Worm (Caenorhabditis elegans): ENCODE data around the gene str-18.
"Not testable (repeated sequence)": the region's sequence is repeated elsewhere in the genome, so short reads cannot be mapped to it uniquely, and the experiment has no call there.

The str-18 gene

DNA sequence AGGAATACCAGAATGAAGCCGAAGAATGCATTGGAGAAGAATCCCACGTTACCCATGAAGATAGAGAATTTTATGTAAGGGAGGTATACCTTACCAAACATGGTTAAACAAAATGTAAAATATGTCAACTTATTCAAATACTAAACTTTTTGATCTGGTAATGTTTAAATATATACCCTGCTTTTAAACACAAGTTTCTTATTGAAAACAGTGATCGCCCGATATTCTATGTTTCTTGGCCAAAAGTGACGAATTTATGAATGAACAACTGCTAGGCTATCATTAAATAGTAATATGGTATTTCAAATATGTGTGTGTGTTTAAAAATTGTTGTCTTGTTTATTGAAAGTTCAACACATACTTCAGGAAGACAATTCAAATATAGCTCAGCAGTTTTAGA is 6.6 kb upstream of the str-18 start, which contains the start of gene T23D5.8:
T23D5.8 (minus strand) TSS at position 101 of the 400 bp plus-strand sequence.
- not testable (repeated sequence) for TF ChIP-seq nhr-12 (tag; optimal IDR thresholded peaks at IDR 0.05); elt-1 (tag; optimal IDR thresholded peaks at IDR 0.05; ENCODE audit: borderline replicate concordance, insufficient read depth); mab-5 (tag; optimal IDR thresholded peaks at IDR 0.05)

DNA sequence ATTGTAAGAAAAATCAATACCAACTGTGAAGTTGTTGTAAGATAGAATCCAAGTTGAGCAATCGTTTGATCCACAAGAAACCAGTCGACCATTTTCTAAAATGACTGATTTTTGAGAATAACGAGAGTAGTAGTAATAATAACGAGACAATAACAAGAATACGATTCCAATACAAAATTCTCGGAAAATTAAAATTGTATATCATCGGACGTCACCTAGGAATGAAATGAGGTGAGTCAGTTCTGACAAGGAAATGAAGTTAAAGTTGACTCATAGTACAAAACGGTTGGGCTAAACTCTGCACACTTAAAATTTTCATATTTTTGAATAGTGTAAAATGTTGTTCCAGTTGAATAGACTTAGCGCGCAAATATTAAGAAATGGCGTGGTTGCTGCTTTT is 2.6 kb upstream of the str-18 start, which contains the start of gene str-19:
str-19 (minus strand) TSS at position 101 of the 400 bp plus-strand sequence.
- TF ChIP-seq lin-13 (tag; optimal IDR thresholded peaks at IDR 0.05); flh-1 (GFP tag; optimal IDR thresholded peaks at IDR 0.05); pha-4 (tag; optimal IDR thresholded peaks at IDR 0.05): not testable (repeated sequence)

DNA sequence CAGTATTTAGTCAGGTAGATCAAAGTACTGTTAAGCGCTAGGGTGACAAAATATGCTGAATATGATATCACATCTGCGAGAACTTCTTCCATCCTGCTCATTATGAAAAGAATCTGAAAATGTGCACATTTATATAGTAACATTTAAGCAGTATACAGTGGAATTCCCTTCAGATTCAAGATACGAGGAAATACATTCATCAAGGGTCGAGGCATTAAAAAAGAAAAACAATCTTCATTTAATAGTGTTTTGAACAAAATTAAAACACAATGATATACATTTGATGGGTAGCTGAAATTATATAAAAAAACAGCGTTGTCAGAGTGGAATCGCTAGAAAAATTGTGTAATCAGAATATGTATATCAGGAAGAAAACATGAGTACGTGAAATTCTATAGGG is 6.0 kb downstream of the str-18 start, which contains the start of gene str-27:
str-27 (minus strand) TSS at position 101 of the 400 bp plus-strand sequence.
- TF ChIP-seq mls-2 (tag; optimal IDR thresholded peaks at IDR 0.05), result no peak
- TF ChIP-seq sptf-1 (tag; optimal IDR thresholded peaks at IDR 0.05), result no peak

DNA sequence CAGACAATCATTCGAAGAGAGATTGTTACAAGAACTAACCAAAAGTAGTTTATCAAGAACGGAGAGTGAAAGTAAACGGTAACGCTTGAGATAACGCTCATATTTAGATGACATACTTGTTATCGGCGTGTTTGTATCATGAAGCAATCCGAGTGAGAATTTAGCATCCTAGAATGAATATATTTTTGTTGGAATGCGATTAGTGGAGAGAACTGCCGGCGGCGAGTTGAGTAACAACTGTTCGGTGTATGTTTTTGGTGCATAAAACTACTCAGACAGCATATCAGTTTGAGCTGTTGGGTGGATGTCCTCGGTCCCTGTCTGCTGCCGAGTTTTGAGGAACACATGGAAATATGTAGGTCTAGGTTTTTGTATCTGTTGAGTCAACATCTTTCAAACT is 8.2 kb downstream of the str-18 start, which contains the start of gene T23D5.3:
T23D5.3 (minus strand) TSS at position 101 of the 400 bp plus-strand sequence.
- TF ChIP-seq mep-1 (tag; optimal IDR thresholded peaks at IDR 0.05), result no peak

DNA sequence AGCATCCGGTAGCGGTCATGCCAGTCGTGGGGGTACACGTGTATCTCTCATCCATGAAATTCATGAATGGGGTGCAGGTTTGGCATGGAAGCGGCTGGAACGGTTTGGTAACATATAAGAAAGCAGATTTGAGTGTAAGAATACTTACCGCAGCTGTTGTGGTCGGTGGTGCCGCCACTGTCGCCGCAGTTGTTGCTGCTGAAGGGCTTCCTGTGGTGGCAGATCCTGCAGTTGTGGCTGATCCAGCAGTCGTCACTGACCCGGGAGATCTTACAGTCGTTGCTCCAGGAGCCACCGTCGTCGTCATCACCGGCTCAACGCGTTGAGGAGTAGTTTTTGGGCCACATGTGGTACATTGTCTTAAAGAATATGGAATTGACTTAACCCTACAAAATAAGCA is 8.7 kb downstream of the str-18 start:
- TF ChIP-seq lin-13 (tag; optimal IDR thresholded peaks at IDR 0.05) (no peak), hlh-1 (tag; optimal IDR thresholded peaks at IDR 0.05) (no peak), lsy-2 (tag; optimal IDR thresholded peaks at IDR 0.05) (no peak), zip-8 (tag; optimal IDR thresholded peaks at IDR 0.05) (no peak), unc-62 (GFP tag; optimal IDR thresholded peaks at IDR 0.05) (no peak), ham-2 (GFP tag; optimal IDR thresholded peaks at IDR 0.05) (no peak)

DNA sequence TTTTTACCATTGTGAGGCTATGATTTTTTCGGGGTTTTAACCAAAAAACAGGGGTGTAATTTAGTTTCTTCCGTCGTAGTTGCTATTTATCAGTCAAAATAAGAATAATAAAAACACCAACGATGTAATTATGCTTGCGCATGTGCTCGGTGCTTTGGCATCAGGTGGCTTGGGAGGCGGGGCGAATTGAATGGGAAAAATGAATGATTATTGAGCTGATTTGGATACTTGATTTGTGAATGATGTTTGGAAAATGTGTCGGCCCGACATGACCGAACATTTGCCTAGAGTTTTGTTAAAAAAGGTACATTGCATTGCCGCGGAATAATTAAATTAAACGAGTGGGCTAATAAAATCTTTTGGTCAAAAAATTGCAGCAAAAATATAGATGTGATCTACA is 9.5 kb downstream of the str-18 start, which contains the start of gene str-38:
str-38 (minus strand) TSS at position 101 of the 400 bp plus-strand sequence.
- TF ChIP-seq lsy-2 (tag; optimal IDR thresholded peaks at IDR 0.05), result no peak
- TF ChIP-seq nhr-76 (tag; optimal IDR thresholded peaks at IDR 0.05), result no peak
- TF ChIP-seq M03D4.4 (tag; optimal IDR thresholded peaks at IDR 0.05), result no peak
- TF ChIP-seq zip-8 (tag; optimal IDR thresholded peaks at IDR 0.05), result no peak
- TF ChIP-seq drap-1 (GFP tag; optimal IDR thresholded peaks at IDR 0.05), result no peak

DNA sequence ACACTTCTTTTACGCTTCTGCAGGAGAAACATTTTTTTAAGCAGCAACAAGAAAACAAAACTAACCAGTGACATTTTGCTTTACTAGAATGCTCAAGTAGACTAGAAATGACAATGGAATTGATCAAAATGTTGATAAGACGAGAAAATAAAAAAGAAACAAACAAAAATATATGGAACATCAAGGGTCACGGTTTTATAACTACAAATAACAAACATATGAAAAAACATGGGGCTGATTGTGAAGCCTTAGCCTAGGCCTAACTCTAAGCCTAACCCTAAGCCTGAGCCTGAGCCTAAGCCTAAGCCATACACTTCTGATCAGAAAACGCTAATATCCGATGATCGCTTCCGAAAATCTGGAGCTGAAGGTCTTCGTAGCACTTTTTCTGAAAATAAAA is 11.3 kb downstream of the str-18 start, which contains the start of gene Y6E2A.10:
Y6E2A.10 (minus strand) TSS at position 101 of the 400 bp plus-strand sequence.
- TF ChIP-seq ceh-83 (GFP tag; optimal IDR thresholded peaks at IDR 0.05), result no peak
- TF ChIP-seq mls-2 (tag; optimal IDR thresholded peaks at IDR 0.05), result no peak
- TF ChIP-seq nhr-2 (tag; optimal IDR thresholded peaks at IDR 0.05), result no peak
- no peak for TF ChIP-seq pha-4 (tag; optimal IDR thresholded peaks at IDR 0.05)
- no peak for TF ChIP-seq elt-1 (tag; optimal IDR thresholded peaks at IDR 0.05; ENCODE audit: borderline replicate concordance, insufficient read depth)
- no peak for TF ChIP-seq drap-1 (GFP tag; optimal IDR thresholded peaks at IDR 0.05)

DNA sequence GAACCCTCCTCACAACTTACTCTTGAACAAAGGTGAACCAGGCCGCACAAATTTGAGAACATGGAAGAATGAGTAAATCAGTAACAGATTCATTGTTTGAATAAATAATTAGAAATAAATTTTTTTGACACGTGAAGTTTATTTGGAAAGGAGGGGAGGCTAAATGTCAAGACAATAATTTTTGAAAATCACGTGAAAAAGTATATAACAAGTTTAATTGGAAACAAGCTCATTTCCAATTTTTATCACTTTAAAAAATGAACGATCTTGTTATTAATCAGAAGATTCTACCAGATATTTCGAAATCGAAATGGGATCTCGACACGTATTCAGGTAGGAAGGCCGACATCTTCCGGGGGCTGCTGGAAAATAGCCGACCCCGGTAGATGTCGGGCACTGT is 15.1 kb downstream of the str-18 start, which contains the start of the genes irld-57 and sfxn-1.3:
irld-57 (minus strand) TSS at position 101 of the 400 bp plus-strand sequence.
sfxn-1.3 (plus strand) TSS at position 232 of the 400 bp plus-strand sequence.
- TF ChIP-seq unc-120 (tag; optimal IDR thresholded peaks at IDR 0.05; ENCODE audit: poor library complexity, severe bottlenecking), result no peak
- TF ChIP-seq elt-1 (tag; optimal IDR thresholded peaks at IDR 0.05; ENCODE audit: borderline replicate concordance, insufficient read depth), result no peak
- no peak for TF ChIP-seq cnd-1 (tag; optimal IDR thresholded peaks at IDR 0.05)
- no peak for TF ChIP-seq blmp-1 (tag; optimal IDR thresholded peaks at IDR 0.05)
- TF ChIP-seq bed-3 (GFP tag; optimal IDR thresholded peaks at IDR 0.05), result no peak
- no peak for TF ChIP-seq tbx-8 (GFP tag; optimal IDR thresholded peaks at IDR 0.05)
- TF ChIP-seq drap-1 (GFP tag; optimal IDR thresholded peaks at IDR 0.05), result no peak
- no peak for TF ChIP-seq flh-1 (GFP tag; optimal IDR thresholded peaks at IDR 0.05)
- no peak for TF ChIP-seq ceh-39 (tag; optimal IDR thresholded peaks at IDR 0.05)
- no peak for TF ChIP-seq ceh-83 (GFP tag; optimal IDR thresholded peaks at IDR 0.05)
- no peak for TF ChIP-seq ces-1 (GFP tag; optimal IDR thresholded peaks at IDR 0.05)
- TF ChIP-seq lin-13 (tag; optimal IDR thresholded peaks at IDR 0.05), result no peak
- no peak for TF ChIP-seq nhr-76 (tag; optimal IDR thresholded peaks at IDR 0.05)
- TF ChIP-seq unc-62 (GFP tag; optimal IDR thresholded peaks at IDR 0.05), result no peak
- TF ChIP-seq lsy-2 (tag; optimal IDR thresholded peaks at IDR 0.05), result no peak
